Worm (Caenorhabditis elegans): Measurements from ENCODE around the gene akt-1.

ce11 chrV:10222007-10222406 is 26.7 kb upstream of the akt-1 start, which contains the start of gene C12D8.20:
- TF ChIP-seq nhr-11 (tag; optimal IDR thresholded peaks at IDR 0.05) (no peak), fkh-10 (GFP tag; optimal IDR thresholded peaks at IDR 0.05) (no peak)

Data from whole organism, L4 larva.